Worm (Caenorhabditis elegans): ENCODE data around the gene col-114.
A peak's percentile ranks its signal among the peaks of the same experiment; 100 is the strongest.

col-114 gene

ce11 chrIV:7274969-7275548, 28.6 kb upstream of the col-114 start (continued):
- TF ChIP-seq unc-62 (GFP tag; optimal IDR thresholded peaks at IDR 0.05) (no peak), ceh-63 (GFP tag; optimal IDR thresholded peaks at IDR 0.05) (no peak), pag-3 (tag; optimal IDR thresholded peaks at IDR 0.05; ENCODE audit: borderline replicate concordance, insufficient read depth) (no peak), lin-13 (GFP tag; optimal IDR thresholded peaks at IDR 0.05) (no peak), lin-14 (GFP tag; optimal IDR thresholded peaks at IDR 0.05) (peak; percentile 43), snu-23 (GFP tag; optimal IDR thresholded peaks at IDR 0.05) (peak; percentile 27), nhr-47 (tag; optimal IDR thresholded peaks at IDR 0.05) (peak; percentile 11), nhr-20 (tag; optimal IDR thresholded peaks at IDR 0.05) (peak; percentile 2), egl-13 (tag; optimal IDR thresholded peaks at IDR 0.05) (no peak), sox-4 (tag; optimal IDR thresholded peaks at IDR 0.05) (no peak)

- no peak for TF ChIP-seq C04F5.9 (tag; optimal IDR thresholded peaks at IDR 0.05)
- no peak for TF ChIP-seq nhr-90 (tag; optimal IDR thresholded peaks at IDR 0.05; ENCODE audit: poor library complexity)
- no peak for TF ChIP-seq isw-1 (GFP tag; IDR thresholded peaks at IDR 0.05)
- no peak for TF ChIP-seq ces-1 (GFP tag; optimal IDR thresholded peaks at IDR 0.05)
- no peak for TF ChIP-seq aha-1 (tag; optimal IDR thresholded peaks at IDR 0.05)
- no peak for TF ChIP-seq blmp-1 (tag; optimal IDR thresholded peaks at IDR 0.05)
- TF ChIP-seq xbp-1 (tag; optimal IDR thresholded peaks at IDR 0.05): no peak
- no peak for TF ChIP-seq zag-1 (tag; optimal IDR thresholded peaks at IDR 0.05)
- no peak for TF ChIP-seq nhr-12 (tag; optimal IDR thresholded peaks at IDR 0.05)
Observed at ce11 chrIV:7263137-7263536, 16.7 kb upstream of the col-114 start, which contains the start of gene glb-2. glb-2 (minus strand) TSS chrIV:7263237.

ce11 chrIV:7260587-7260986, 14.1 kb upstream of the col-114 start, which contains the start of gene C06E4.3:
C06E4.3 (plus strand) TSS chrIV:7260875.
- TF ChIP-seq mab-9 (GFP tag; IDR thresholded peaks at IDR 0.05) (no peak), nhr-28 (tag; optimal IDR thresholded peaks at IDR 0.05) (no peak), fkh-4 (tag; optimal IDR thresholded peaks at IDR 0.05; ENCODE audit: borderline replicate concordance) (no peak), mep-1 (tag; optimal IDR thresholded peaks at IDR 0.05) (peak; percentile 25), nhr-11 (tag; optimal IDR thresholded peaks at IDR 0.05) (no peak), nhr-71 (tag; optimal IDR thresholded peaks at IDR 0.05) (peak; percentile 15), snu-23 (GFP tag; optimal IDR thresholded peaks at IDR 0.05) (peak; percentile 22), ceh-8 (GFP tag; optimal IDR thresholded peaks at IDR 0.05) (no peak), sup-37 (GFP tag; optimal IDR thresholded peaks at IDR 0.05) (no peak), unc-130 (tag; optimal IDR thresholded peaks at IDR 0.05) (no peak), lin-14 (GFP tag; optimal IDR thresholded peaks at IDR 0.05) (peak; percentile 73), unc-86 (tag; optimal IDR thresholded peaks at IDR 0.05) (no peak), C34B4.2 (tag; optimal IDR thresholded peaks at IDR 0.05) (no peak), fkh-8 (tag; optimal IDR thresholded peaks at IDR 0.05) (peak; percentile 30), skn-1 (tag; optimal IDR thresholded peaks at IDR 0.05) (peak; percentile 13), unc-30 (tag; optimal IDR thresholded peaks at IDR 0.05) (no peak), ets-5 (GFP tag; IDR thresholded peaks at IDR 0.05) (no peak)

ce11 chrIV:7258253-7258652, 11.8 kb upstream of the col-114 start, which contains the start of gene C06E4.6:
C06E4.6 (minus strand) TSS chrIV:7258303.
- TF ChIP-seq pag-3 (tag; optimal IDR thresholded peaks at IDR 0.05; ENCODE audit: borderline replicate concordance, insufficient read depth) (no peak), F16B12.6 (tag; optimal IDR thresholded peaks at IDR 0.05) (no peak), ceh-82 (tag; optimal IDR thresholded peaks at IDR 0.05) (peak in 1 of 3 experiments; percentile 10), hlh-17 (GFP tag; optimal IDR thresholded peaks at IDR 0.05; ENCODE audit: borderline replicate concordance) (no peak), mab-9 (GFP tag; IDR thresholded peaks at IDR 0.05) (no peak), vab-15 (tag; optimal IDR thresholded peaks at IDR 0.05) (no peak), nhr-76 (tag; optimal IDR thresholded peaks at IDR 0.05) (no peak), nhr-19 (GFP tag; conservative IDR thresholded peaks at IDR 0.05) (peak; percentile 30), irx-1 (tag; optimal IDR thresholded peaks at IDR 0.05) (no peak), C16A3.4 (tag; optimal IDR thresholded peaks at IDR 0.05) (no peak), mef-2 (tag; optimal IDR thresholded peaks at IDR 0.05) (no peak), lin-39 (tag; optimal IDR thresholded peaks at IDR 0.05) (no peak), rnt-1 (tag; optimal IDR thresholded peaks at IDR 0.05) (peak; percentile 19), pax-3 (tag; optimal IDR thresholded peaks at IDR 0.05) (no peak), elt-3 (tag; optimal IDR thresholded peaks at IDR 0.05) (no peak), ets-5 (GFP tag; IDR thresholded peaks at IDR 0.05) (no peak), swsn-7 (tag; optimal IDR thresholded peaks at IDR 0.05) (no peak), ceh-88 (GFP tag; IDR thresholded peaks at IDR 0.05) (no peak), sup-37 (GFP tag; optimal IDR thresholded peaks at IDR 0.05) (no peak)

Data from whole organism, L1 larva.